Fruit fly (Drosophila melanogaster) whole organism, prepupa: Measurements from ENCODE around the gene ft.
A peak's percentile ranks its signal among the peaks of the same experiment; 100 is the strongest.

Source experiments
- CG10669 ChIP-seq: fragments of 200-800 bp; sonication (Bioruptor generic); optimal IDR thresholded peaks from 3 replicates; lab custom pipeline; 2018; ENCODE audit warnings: missing biosample characterization, mild to moderate bottlenecking, missing genetic modification characterization, moderate library complexity
- CG11294 ChIP-seq: fragments of 200-800 bp; sonication (Bioruptor generic); IDR thresholded peaks from 2 replicates; pipeline ENCODE4 v1.3.6; 2022; ENCODE audit warnings: missing biosample characterization, missing genetic modification characterization
- CG11902 ChIP-seq: fragments of 200-800 bp; sonication (Bioruptor generic); optimal IDR thresholded peaks from 3 replicates; lab custom pipeline; 2016; ENCODE audit warnings: missing biosample characterization, missing genetic modification characterization
- CG15336 ChIP-seq: fragments of 200-800 bp; sonication (Bioruptor generic); IDR thresholded peaks from 2 replicates; pipeline ENCODE4 v1.3.6; 2022; ENCODE audit warnings: missing biosample characterization, missing genetic modification characterization
- CG1621 ChIP-seq: fragments of 200-800 bp; sonication (Bioruptor generic); optimal IDR thresholded peaks from 3 replicates; lab custom pipeline; 2018; ENCODE audit warnings: missing biosample characterization, mild to moderate bottlenecking, missing genetic modification characterization
- CG16779 ChIP-seq: fragments of 200-800 bp; sonication (Bioruptor generic); optimal IDR thresholded peaks from 3 replicates; lab custom pipeline; 2017; ENCODE audit warnings: missing biosample characterization, mild to moderate bottlenecking, missing genetic modification characterization
- CG3032 ChIP-seq: fragments of 200-800 bp; optimal IDR thresholded peaks from 2 replicates; lab custom pipeline; 2019; ENCODE audit warnings: missing biosample characterization, mild to moderate bottlenecking, missing genetic modification characterization, moderate library complexity
- CG31627 ChIP-seq: fragments of 200-800 bp; sonication (Bioruptor generic); optimal IDR thresholded peaks from 3 replicates; lab custom pipeline; 2016; ENCODE audit warnings: missing biosample characterization, missing genetic modification characterization
- CG34406 ChIP-seq: fragments of 200-800 bp; sonication (Bioruptor generic); optimal IDR thresholded peaks from 3 replicates; lab custom pipeline; 2016; ENCODE audit warnings: missing biosample characterization, missing genetic modification characterization
- CG3919 ChIP-seq: fragments of 200-800 bp; sonication (Bioruptor generic); optimal IDR thresholded peaks from 3 replicates; lab custom pipeline; 2016; ENCODE audit warnings: missing biosample characterization, missing genetic modification characterization
- CG4318 ChIP-seq: fragments of 200-800 bp; sonication (Bioruptor generic); optimal IDR thresholded peaks from 3 replicates; lab custom pipeline; 2017; ENCODE audit warnings: missing biosample characterization, mild to moderate bottlenecking, missing genetic modification characterization
- CG6163 ChIP-seq: fragments of 200-800 bp; sonication (Bioruptor generic); IDR thresholded peaks from 3 replicates; pipeline ENCODE4 v1.3.6; 2022; ENCODE audit warnings: missing biosample characterization, missing genetic modification characterization
- CG6276 ChIP-seq: fragments of 200-800 bp; sonication (Bioruptor generic); optimal IDR thresholded peaks from 2 replicates; lab custom pipeline; 2017; ENCODE audit warnings: missing biosample characterization, mild to moderate bottlenecking, missing genetic modification characterization
- CG6808 ChIP-seq: fragments of 200-800 bp; sonication (Bioruptor generic); optimal IDR thresholded peaks from 3 replicates; lab custom pipeline; 2017; ENCODE audit warnings: missing biosample characterization, missing genetic modification characterization, mild to moderate bottlenecking, moderate library complexity, missing genetic modification reagents
- CG8119 ChIP-seq: fragments of 200-800 bp; sonication (Bioruptor generic); IDR thresholded peaks from 3 replicates; pipeline ENCODE4 v1.3.6; 2022; ENCODE audit warnings: missing biosample characterization, missing genetic modification characterization
- CG8319 ChIP-seq: fragments of 200-800 bp; sonication (Bioruptor generic); optimal IDR thresholded peaks from 3 replicates; lab custom pipeline; 2016; ENCODE audit warnings: missing biosample characterization, missing genetic modification characterization
- CG8632 ChIP-seq: fragments of 200-800 bp; sonication (Bioruptor generic); optimal IDR thresholded peaks from 3 replicates; lab custom pipeline; 2016; ENCODE audit warnings: missing biosample characterization, missing genetic modification characterization
- CG9139 ChIP-seq: fragments of 200-800 bp; sonication (Bioruptor generic); optimal IDR thresholded peaks from 3 replicates; lab custom pipeline; 2017; ENCODE audit warnings: missing biosample characterization, mild to moderate bottlenecking, missing genetic modification characterization
- Eip75B ChIP-seq: fragments of 200-800 bp; sonication (Bioruptor generic); optimal IDR thresholded peaks from 3 replicates; lab custom pipeline; 2016; ENCODE audit warnings: missing biosample characterization, missing genetic modification characterization
- Eip78C ChIP-seq: fragments of 200-800 bp; sonication (Bioruptor generic); peaks from one replicate; lab custom pipeline; 2016; ENCODE audit warnings: missing biosample characterization, missing genetic modification characterization
- Eip93F ChIP-seq: fragments of 200-800 bp; sonication (Bioruptor generic); optimal IDR thresholded peaks from 2 replicates; lab custom pipeline; 2016; ENCODE audit warnings: missing biosample characterization, mild to moderate bottlenecking, missing genetic modification characterization
- Ets96B ChIP-seq: fragments of 200-800 bp; optimal IDR thresholded peaks from 2 replicates; lab custom pipeline; 2019; ENCODE audit warnings: missing biosample characterization, mild to moderate bottlenecking, missing genetic modification characterization, moderate library complexity
- Hr38 ChIP-seq: sonication (Bioruptor generic); optimal IDR thresholded peaks from 2 replicates; lab custom pipeline; 2016; ENCODE audit warnings: missing biosample characterization, missing genetic modification characterization
- Hr39 ChIP-seq: fragments of 200-800 bp; sonication (Bioruptor generic); optimal IDR thresholded peaks from 2 replicates; lab custom pipeline; 2016; ENCODE audit warnings: missing biosample characterization, missing genetic modification characterization
- Lpt ChIP-seq: fragments of 200-800 bp; sonication (Bioruptor generic); optimal IDR thresholded peaks from 3 replicates; lab custom pipeline; 2016; ENCODE audit warnings: missing biosample characterization, missing genetic modification characterization
- Met ChIP-seq: fragments of 200-800 bp; sonication (Bioruptor generic); optimal IDR thresholded peaks from 3 replicates; lab custom pipeline; 2016; ENCODE audit warnings: missing biosample characterization, missing genetic modification characterization
- OdsH ChIP-seq: fragments of 200-800 bp; sonication (Bioruptor generic); optimal IDR thresholded peaks from 3 replicates; lab custom pipeline; 2016; ENCODE audit warnings: missing biosample characterization, missing genetic modification characterization
- Smox ChIP-seq: fragments of 200-800 bp; sonication (Bioruptor generic); optimal IDR thresholded peaks from 3 replicates; lab custom pipeline; 2016; ENCODE audit warnings: missing biosample characterization, missing genetic modification characterization
- Sox102F ChIP-seq: fragments of 200-800 bp; sonication (Bioruptor generic); optimal IDR thresholded peaks from 2 replicates; lab custom pipeline; 2016; ENCODE audit warnings: missing biosample characterization, mild to moderate bottlenecking, missing genetic modification characterization
- Sox15 ChIP-seq: fragments of 200-800 bp; sonication (Bioruptor generic); optimal IDR thresholded peaks from 3 replicates; lab custom pipeline; 2016; ENCODE audit warnings: missing biosample characterization, missing genetic modification characterization
- acj6 ChIP-seq: fragments of 200-800 bp; sonication (Bioruptor generic); optimal IDR thresholded peaks from 3 replicates; lab custom pipeline; 2016; ENCODE audit warnings: missing biosample characterization, missing genetic modification characterization
- dac ChIP-seq: fragments of 200-800 bp; sonication (Bioruptor generic); optimal IDR thresholded peaks from 2 replicates; lab custom pipeline; 2017; ENCODE audit warnings: missing biosample characterization, mild to moderate bottlenecking, missing genetic modification characterization
- eg ChIP-seq: fragments of 200-800 bp; sonication (Bioruptor generic); IDR thresholded peaks from 3 replicates; pipeline ENCODE4 v1.3.6; 2022; ENCODE audit warnings: missing biosample characterization, missing genetic modification characterization
- esn ChIP-seq: fragments of 200-800 bp; sonication (Bioruptor generic); optimal IDR thresholded peaks from 2 replicates; lab custom pipeline; 2016; ENCODE audit warnings: missing biosample characterization, mild to moderate bottlenecking, missing genetic modification characterization, moderate library complexity
- fd85E ChIP-seq: fragments of 200-800 bp; sonication (Bioruptor generic); optimal IDR thresholded peaks from 3 replicates; lab custom pipeline; 2016; ENCODE audit warnings: missing biosample characterization, missing genetic modification characterization
- fkh ChIP-seq: fragments of 200-800 bp; sonication (Bioruptor generic); optimal IDR thresholded peaks from 3 replicates; lab custom pipeline; 2017; ENCODE audit warnings: missing biosample characterization, mild to moderate bottlenecking, missing genetic modification characterization, moderate library complexity
- net ChIP-seq: fragments of 200-800 bp; sonication (Bioruptor generic); optimal IDR thresholded peaks from 3 replicates; lab custom pipeline; 2016; ENCODE audit warnings: missing biosample characterization, missing genetic modification characterization
- pdm3 ChIP-seq: fragments of 200-800 bp; sonication (Bioruptor generic); optimal IDR thresholded peaks from 3 replicates; lab custom pipeline; 2016; ENCODE audit warnings: missing biosample characterization, missing genetic modification characterization
- spab ChIP-seq: fragments of 200-800 bp; sonication (Bioruptor generic); optimal IDR thresholded peaks from 2 replicates; lab custom pipeline; 2017; ENCODE audit warnings: missing biosample characterization, mild to moderate bottlenecking, missing genetic modification characterization, missing genetic modification reagents
- ss ChIP-seq, 2 experiments: fragments of 200-800 bp; sonication (Bioruptor generic); optimal IDR thresholded peaks; 2 replicates in 1 of 2; 3 replicates in 1 of 2; lab custom pipeline; 2017 to 2018; ENCODE audit warnings: mild to moderate bottlenecking in 2 of 2, missing biosample characterization in 2 of 2, missing genetic modification characterization in 2 of 2, moderate library complexity in 1 of 2
- svp ChIP-seq: fragments of 200-800 bp; sonication (Bioruptor generic); peaks from one replicate; lab custom pipeline; 2016; ENCODE audit warnings: missing biosample characterization, missing genetic modification characterization
- topi ChIP-seq: fragments of 200-800 bp; sonication (Bioruptor generic); optimal IDR thresholded peaks from 3 replicates; lab custom pipeline; 2016; ENCODE audit warnings: missing biosample characterization, missing genetic modification characterization

ft gene

DNA sequence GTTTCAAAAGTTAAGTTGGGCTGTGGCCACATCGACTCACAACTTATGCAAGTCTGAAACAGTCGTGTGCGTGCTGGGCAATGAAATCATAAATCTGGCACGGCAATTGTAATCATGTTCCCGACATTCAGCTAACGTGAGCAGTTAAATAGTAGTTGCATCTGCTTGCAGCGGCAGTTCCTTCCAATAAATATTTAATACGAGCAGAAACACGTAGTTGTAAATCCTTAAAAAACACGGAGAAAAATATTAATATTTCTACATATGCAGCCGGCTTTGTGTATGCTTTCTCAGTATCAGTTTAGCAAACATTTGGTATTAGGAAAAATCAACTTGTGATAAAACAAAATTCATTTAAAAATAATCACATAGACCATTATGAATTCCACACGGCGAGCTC lies 35.7 kb upstream of the ft start, which contains the start of gene CG15425:
Gene CG15425, plus strand, starts transcription at position 301 of the 400 bp plus-strand sequence.
- TF ChIP-seq Eip93F (GFP tag; lab: Kevin White, UChicago) (no peak), Smox (GFP tag; lab: Kevin White, UChicago) (no peak), CG1621 (tag; lab: Kevin White, UChicago) (no peak), Eip75B (GFP tag; lab: Kevin White, UChicago) (no peak), Ets96B (tag; lab: Kevin White, UChicago) (no peak), pdm3 (GFP tag; lab: Kevin White, UChicago) (no peak), Hr39 (GFP tag; lab: Kevin White, UChicago) (no peak), Sox15 (GFP tag; lab: Kevin White, UChicago) (no peak), CG16779 (tag; lab: Kevin White, UChicago) (no peak), CG9139 (GFP tag; lab: Kevin White, UChicago) (no peak), CG6808 (GFP tag; lab: Kevin White, UChicago) (no peak), net (GFP tag; lab: Kevin White, UChicago) (no peak), topi (GFP tag; lab: Kevin White, UChicago) (no peak), ss (GFP tag; optimal IDR thresholded peaks at IDR 0.05; lab: Kevin White, UChicago) (no peak)

DNA sequence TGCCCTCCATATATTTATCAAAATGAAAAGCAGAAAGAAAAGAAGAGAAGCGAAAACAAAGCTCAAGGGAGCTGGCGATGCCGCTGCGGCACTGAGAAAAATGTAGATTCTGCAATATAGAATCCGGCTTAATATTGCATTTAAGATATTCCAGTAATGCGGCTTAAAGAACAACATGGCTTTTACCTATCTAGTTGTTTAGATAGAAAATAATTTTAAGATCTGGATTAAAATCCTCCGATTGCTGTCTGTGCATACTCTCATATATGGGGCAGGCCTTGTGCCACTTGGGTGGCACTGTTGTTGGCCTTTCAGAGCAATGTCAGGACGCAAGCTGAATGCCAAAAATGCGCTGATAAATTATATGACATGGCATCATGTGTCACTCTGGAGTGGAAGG lies 33.3 kb upstream of the ft start:
- TF ChIP-seq CG11902 (GFP tag; lab: Kevin White, UChicago) (no peak), OdsH (peak; percentile 1), CG31627 (GFP tag; lab: Kevin White, UChicago) (no peak), Eip78C (GFP tag; lab: Kevin White, UChicago) (peak; percentile 42), spab (GFP tag; lab: Kevin White, UChicago) (no peak), CG6163 (GFP tag; lab: Robert Waterston, UW) (peak; percentile 48; the same call in 1 of the 3 replicates), CG10669 (GFP tag; lab: Kevin White, UChicago) (peak; percentile 1), svp (GFP tag; lab: Kevin White, UChicago) (peak; percentile 61), topi (GFP tag; lab: Kevin White, UChicago) (no peak)

- TF ChIP-seq Sox102F (GFP tag; lab: Kevin White, UChicago) (no peak), Eip78C (GFP tag; lab: Kevin White, UChicago) (peak; percentile 62), Eip75B (GFP tag; lab: Kevin White, UChicago) (no peak), svp (GFP tag; lab: Kevin White, UChicago) (peak; percentile 26), acj6 (no peak)
- TF ChIP-seq, all 60 proteins: peak for 2
These were observed 31.4 kb upstream of the ft start for dm6 chr2L:4252832-4253473.

dm6 chr2L:4248314-4248713 lies 26.7 kb upstream of the ft start:
- TF ChIP-seq svp (GFP tag; lab: Kevin White, UChicago), result peak; percentile 52
- TF ChIP-seq CG6163 (GFP tag; lab: Robert Waterston, UW), result 0 out of 3 replicates have a peak, but pooled peaks have one; percentile 8
- TF ChIP-seq eg (GFP tag; lab: Robert Waterston, UW), result no peak
- TF ChIP-seq, all 60 proteins: peak for 2

DNA sequence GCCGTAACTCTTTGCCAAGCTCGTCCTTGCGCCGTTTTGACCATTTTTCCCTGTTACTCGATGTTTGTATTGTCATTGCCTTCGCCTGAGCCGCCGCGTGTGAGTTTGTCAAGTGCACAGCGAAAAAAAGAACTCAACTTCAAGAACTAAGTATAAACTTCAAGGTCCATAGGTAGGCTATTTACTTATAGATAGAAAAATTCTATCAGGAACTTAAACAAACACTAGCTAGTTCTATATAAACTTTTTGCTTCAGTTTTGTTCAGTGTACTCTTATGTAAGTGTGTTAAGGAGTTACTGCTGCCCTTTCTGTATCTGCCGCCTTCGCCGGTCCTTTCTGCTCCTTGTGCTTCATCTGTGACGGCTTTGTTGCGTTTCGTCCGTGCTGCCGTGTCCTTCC lies 24.8 kb upstream of the ft start:
- TF ChIP-seq ss (GFP tag; optimal IDR thresholded peaks at IDR 0.05; lab: Kevin White, UChicago) (no peak), fkh (no peak), CG11902 (GFP tag; lab: Kevin White, UChicago) (no peak), eg (GFP tag; lab: Robert Waterston, UW) (no peak), CG15336 (no peak), CG8319 (GFP tag; lab: Kevin White, UChicago) (no peak), dac (GFP tag; lab: Kevin White, UChicago) (no peak), CG10669 (GFP tag; lab: Kevin White, UChicago) (peak; percentile 3), Ets96B (tag; lab: Kevin White, UChicago) (peak; percentile 24), CG11294 (GFP tag; lab: Robert Waterston, UW) (no peak), Lpt (no peak), CG8119 (GFP tag; lab: Robert Waterston, UW) (no peak), spab (GFP tag; lab: Kevin White, UChicago) (no peak), esn (GFP tag; lab: Kevin White, UChicago) (no peak), fd85E (no peak), CG3919 (GFP tag; lab: Kevin White, UChicago) (peak; percentile 5), CG16779 (tag; lab: Kevin White, UChicago) (no peak), CG6276 (GFP tag; lab: Kevin White, UChicago) (no peak), acj6 (no peak), CG34406 (GFP tag; lab: Kevin White, UChicago) (no peak), Met (GFP tag; lab: Kevin White, UChicago) (no peak), CG4318 (GFP tag; lab: Kevin White, UChicago) (no peak), CG1621 (tag; lab: Kevin White, UChicago) (no peak), CG8632 (GFP tag; lab: Kevin White, UChicago) (no peak), CG3032 (tag; lab: Kevin White, UChicago) (no peak), Hr38 (GFP tag; lab: Kevin White, UChicago) (no peak)
